Fruit fly (Drosophila melanogaster) whole organism, prepupa: Measurements from ENCODE around the gene CG17786.
A peak's percentile ranks its signal among the peaks of the same experiment; 100 is the strongest.

Experiments
- CG10631 ChIP-seq: fragments of 200-800 bp; sonication (Bioruptor generic); optimal IDR thresholded peaks from 2 replicates; lab custom pipeline; 2016; ENCODE audit warnings: missing biosample characterization, missing genetic modification characterization
- CG10669 ChIP-seq: fragments of 200-800 bp; sonication (Bioruptor generic); optimal IDR thresholded peaks from 3 replicates; lab custom pipeline; 2018; ENCODE audit warnings: missing biosample characterization, mild to moderate bottlenecking, missing genetic modification characterization, moderate library complexity
- CG11294 ChIP-seq: fragments of 200-800 bp; sonication (Bioruptor generic); IDR thresholded peaks from 2 replicates; pipeline ENCODE4 v1.3.6; 2022; ENCODE audit warnings: missing biosample characterization, missing genetic modification characterization
- CG11762 ChIP-seq: fragments of 200-800 bp; sonication (Bioruptor generic); optimal IDR thresholded peaks from 3 replicates; lab custom pipeline; 2016; ENCODE audit warnings: missing biosample characterization, missing genetic modification characterization; ENCODE audit not compliant: insufficient read depth
- CG15336 ChIP-seq: fragments of 200-800 bp; sonication (Bioruptor generic); IDR thresholded peaks from 2 replicates; pipeline ENCODE4 v1.3.6; 2022; ENCODE audit warnings: missing biosample characterization, missing genetic modification characterization
- CG1621 ChIP-seq: fragments of 200-800 bp; sonication (Bioruptor generic); optimal IDR thresholded peaks from 3 replicates; lab custom pipeline; 2018; ENCODE audit warnings: missing biosample characterization, mild to moderate bottlenecking, missing genetic modification characterization
- CG16779 ChIP-seq: fragments of 200-800 bp; sonication (Bioruptor generic); optimal IDR thresholded peaks from 3 replicates; lab custom pipeline; 2017; ENCODE audit warnings: missing biosample characterization, mild to moderate bottlenecking, missing genetic modification characterization
- CG3032 ChIP-seq: fragments of 200-800 bp; optimal IDR thresholded peaks from 2 replicates; lab custom pipeline; 2019; ENCODE audit warnings: missing biosample characterization, mild to moderate bottlenecking, missing genetic modification characterization, moderate library complexity
- CG31627 ChIP-seq: fragments of 200-800 bp; sonication (Bioruptor generic); optimal IDR thresholded peaks from 3 replicates; lab custom pipeline; 2016; ENCODE audit warnings: missing biosample characterization, missing genetic modification characterization
- CG32006 ChIP-seq: fragments of 200-800 bp; sonication (Bioruptor generic); optimal IDR thresholded peaks from 3 replicates; lab custom pipeline; 2017; ENCODE audit warnings: missing biosample characterization, mild to moderate bottlenecking, missing genetic modification characterization
- CG34406 ChIP-seq: fragments of 200-800 bp; sonication (Bioruptor generic); optimal IDR thresholded peaks from 3 replicates; lab custom pipeline; 2016; ENCODE audit warnings: missing biosample characterization, missing genetic modification characterization
- CG3919 ChIP-seq: fragments of 200-800 bp; sonication (Bioruptor generic); optimal IDR thresholded peaks from 3 replicates; lab custom pipeline; 2016; ENCODE audit warnings: missing biosample characterization, missing genetic modification characterization
- CG4318 ChIP-seq: fragments of 200-800 bp; sonication (Bioruptor generic); optimal IDR thresholded peaks from 3 replicates; lab custom pipeline; 2017; ENCODE audit warnings: missing biosample characterization, mild to moderate bottlenecking, missing genetic modification characterization
- CG6163 ChIP-seq: fragments of 200-800 bp; sonication (Bioruptor generic); IDR thresholded peaks from 3 replicates; pipeline ENCODE4 v1.3.6; 2022; ENCODE audit warnings: missing biosample characterization, missing genetic modification characterization
- CG6276 ChIP-seq: fragments of 200-800 bp; sonication (Bioruptor generic); optimal IDR thresholded peaks from 2 replicates; lab custom pipeline; 2017; ENCODE audit warnings: missing biosample characterization, mild to moderate bottlenecking, missing genetic modification characterization
- CG6792 ChIP-seq: fragments of 200-800 bp; sonication (Bioruptor generic); optimal IDR thresholded peaks from 3 replicates; lab custom pipeline; 2016; ENCODE audit warnings: missing biosample characterization, missing genetic modification characterization
- CG6854 ChIP-seq: fragments of 200-800 bp; sonication (Bioruptor generic); optimal IDR thresholded peaks from 2 replicates; lab custom pipeline; 2017; ENCODE audit warnings: missing biosample characterization, mild to moderate bottlenecking, missing genetic modification characterization
- CG7368 ChIP-seq: fragments of 200-800 bp; sonication (Bioruptor generic); optimal IDR thresholded peaks from 3 replicates; lab custom pipeline; 2016; ENCODE audit warnings: missing biosample characterization, missing genetic modification characterization
- CG8119 ChIP-seq: fragments of 200-800 bp; sonication (Bioruptor generic); IDR thresholded peaks from 3 replicates; pipeline ENCODE4 v1.3.6; 2022; ENCODE audit warnings: missing biosample characterization, missing genetic modification characterization
- CG8319 ChIP-seq: fragments of 200-800 bp; sonication (Bioruptor generic); optimal IDR thresholded peaks from 3 replicates; lab custom pipeline; 2016; ENCODE audit warnings: missing biosample characterization, missing genetic modification characterization
- CG8632 ChIP-seq: fragments of 200-800 bp; sonication (Bioruptor generic); optimal IDR thresholded peaks from 3 replicates; lab custom pipeline; 2016; ENCODE audit warnings: missing biosample characterization, missing genetic modification characterization
- CG9139 ChIP-seq: fragments of 200-800 bp; sonication (Bioruptor generic); optimal IDR thresholded peaks from 3 replicates; lab custom pipeline; 2017; ENCODE audit warnings: missing biosample characterization, mild to moderate bottlenecking, missing genetic modification characterization
- Eip75B ChIP-seq: fragments of 200-800 bp; sonication (Bioruptor generic); optimal IDR thresholded peaks from 3 replicates; lab custom pipeline; 2016; ENCODE audit warnings: missing biosample characterization, missing genetic modification characterization
- Eip78C ChIP-seq: fragments of 200-800 bp; sonication (Bioruptor generic); peaks from one replicate; lab custom pipeline; 2016; ENCODE audit warnings: missing biosample characterization, missing genetic modification characterization
- Eip93F ChIP-seq: fragments of 200-800 bp; sonication (Bioruptor generic); optimal IDR thresholded peaks from 2 replicates; lab custom pipeline; 2016; ENCODE audit warnings: missing biosample characterization, mild to moderate bottlenecking, missing genetic modification characterization
- Ets21C ChIP-seq: fragments of 200-800 bp; sonication (Bioruptor generic); optimal IDR thresholded peaks from 3 replicates; lab custom pipeline; 2016; ENCODE audit warnings: missing biosample characterization, missing genetic modification characterization
- Gug ChIP-seq: fragments of 200-800 bp; sonication (Bioruptor generic); IDR thresholded peaks from 2 replicates; pipeline ENCODE4 v1.3.6; 2022; ENCODE audit warnings: missing biosample characterization, missing genetic modification characterization
- Hr38 ChIP-seq: sonication (Bioruptor generic); optimal IDR thresholded peaks from 2 replicates; lab custom pipeline; 2016; ENCODE audit warnings: missing biosample characterization, missing genetic modification characterization
- Hr39 ChIP-seq: fragments of 200-800 bp; sonication (Bioruptor generic); optimal IDR thresholded peaks from 2 replicates; lab custom pipeline; 2016; ENCODE audit warnings: missing biosample characterization, missing genetic modification characterization
- Hr4 ChIP-seq: fragments of 200-800 bp; sonication (Bioruptor generic); optimal IDR thresholded peaks from 3 replicates; lab custom pipeline; 2016; ENCODE audit warnings: missing biosample characterization, missing genetic modification characterization
- Lpt ChIP-seq: fragments of 200-800 bp; sonication (Bioruptor generic); optimal IDR thresholded peaks from 3 replicates; lab custom pipeline; 2016; ENCODE audit warnings: missing biosample characterization, missing genetic modification characterization
- OdsH ChIP-seq: fragments of 200-800 bp; sonication (Bioruptor generic); optimal IDR thresholded peaks from 3 replicates; lab custom pipeline; 2016; ENCODE audit warnings: missing biosample characterization, missing genetic modification characterization
- Smox ChIP-seq: fragments of 200-800 bp; sonication (Bioruptor generic); optimal IDR thresholded peaks from 3 replicates; lab custom pipeline; 2016; ENCODE audit warnings: missing biosample characterization, missing genetic modification characterization
- Sox102F ChIP-seq: fragments of 200-800 bp; sonication (Bioruptor generic); optimal IDR thresholded peaks from 2 replicates; lab custom pipeline; 2016; ENCODE audit warnings: missing biosample characterization, mild to moderate bottlenecking, missing genetic modification characterization
- Sox15 ChIP-seq: fragments of 200-800 bp; sonication (Bioruptor generic); optimal IDR thresholded peaks from 3 replicates; lab custom pipeline; 2016; ENCODE audit warnings: missing biosample characterization, missing genetic modification characterization
- achi ChIP-seq: fragments of 200-800 bp; sonication (Bioruptor generic); optimal IDR thresholded peaks from 3 replicates; lab custom pipeline; 2016; ENCODE audit warnings: missing biosample characterization, missing genetic modification characterization
- acj6 ChIP-seq: fragments of 200-800 bp; sonication (Bioruptor generic); optimal IDR thresholded peaks from 3 replicates; lab custom pipeline; 2016; ENCODE audit warnings: missing biosample characterization, missing genetic modification characterization
- cyc ChIP-seq: fragments of 200-800 bp; sonication (Bioruptor generic); optimal IDR thresholded peaks from 3 replicates; lab custom pipeline; 2016; ENCODE audit warnings: missing biosample characterization, missing genetic modification characterization
- dac ChIP-seq: fragments of 200-800 bp; sonication (Bioruptor generic); optimal IDR thresholded peaks from 2 replicates; lab custom pipeline; 2017; ENCODE audit warnings: missing biosample characterization, mild to moderate bottlenecking, missing genetic modification characterization
- esn ChIP-seq: fragments of 200-800 bp; sonication (Bioruptor generic); optimal IDR thresholded peaks from 2 replicates; lab custom pipeline; 2016; ENCODE audit warnings: missing biosample characterization, mild to moderate bottlenecking, missing genetic modification characterization, moderate library complexity
- fd59A ChIP-seq: fragments of 200-800 bp; sonication (Bioruptor generic); optimal IDR thresholded peaks from 2 replicates; lab custom pipeline; 2017; ENCODE audit warnings: missing biosample characterization, mild to moderate bottlenecking, missing genetic modification characterization, missing genetic modification reagents
- fd85E ChIP-seq: fragments of 200-800 bp; sonication (Bioruptor generic); optimal IDR thresholded peaks from 3 replicates; lab custom pipeline; 2016; ENCODE audit warnings: missing biosample characterization, missing genetic modification characterization
- fkh ChIP-seq: fragments of 200-800 bp; sonication (Bioruptor generic); optimal IDR thresholded peaks from 3 replicates; lab custom pipeline; 2017; ENCODE audit warnings: missing biosample characterization, mild to moderate bottlenecking, missing genetic modification characterization, moderate library complexity
- net ChIP-seq: fragments of 200-800 bp; sonication (Bioruptor generic); optimal IDR thresholded peaks from 3 replicates; lab custom pipeline; 2016; ENCODE audit warnings: missing biosample characterization, missing genetic modification characterization
- pdm3 ChIP-seq: fragments of 200-800 bp; sonication (Bioruptor generic); optimal IDR thresholded peaks from 3 replicates; lab custom pipeline; 2016; ENCODE audit warnings: missing biosample characterization, missing genetic modification characterization
- salr ChIP-seq, 2 experiments: fragments of 200-800 bp; sonication (Bioruptor generic); optimal IDR thresholded peaks; 3 replicates each; lab custom pipeline; 2016 to 2018; ENCODE audit warnings: missing biosample characterization in 2 of 2, missing genetic modification characterization in 2 of 2, mild to moderate bottlenecking in 1 of 2
- spab ChIP-seq: fragments of 200-800 bp; sonication (Bioruptor generic); optimal IDR thresholded peaks from 2 replicates; lab custom pipeline; 2017; ENCODE audit warnings: missing biosample characterization, mild to moderate bottlenecking, missing genetic modification characterization, missing genetic modification reagents
- ss ChIP-seq, 2 experiments: fragments of 200-800 bp; sonication (Bioruptor generic); optimal IDR thresholded peaks; 2 replicates in 1 of 2; 3 replicates in 1 of 2; lab custom pipeline; 2017 to 2018; ENCODE audit warnings: mild to moderate bottlenecking in 2 of 2, missing biosample characterization in 2 of 2, missing genetic modification characterization in 2 of 2, moderate library complexity in 1 of 2
- svp ChIP-seq: fragments of 200-800 bp; sonication (Bioruptor generic); peaks from one replicate; lab custom pipeline; 2016; ENCODE audit warnings: missing biosample characterization, missing genetic modification characterization
- topi ChIP-seq: fragments of 200-800 bp; sonication (Bioruptor generic); optimal IDR thresholded peaks from 3 replicates; lab custom pipeline; 2016; ENCODE audit warnings: missing biosample characterization, missing genetic modification characterization
- vri ChIP-seq: fragments of 200-800 bp; sonication (Bioruptor generic); optimal IDR thresholded peaks from 3 replicates; lab custom pipeline; 2016; ENCODE audit warnings: missing biosample characterization, mild to moderate bottlenecking, missing genetic modification characterization

Gene CG17786

DNA sequence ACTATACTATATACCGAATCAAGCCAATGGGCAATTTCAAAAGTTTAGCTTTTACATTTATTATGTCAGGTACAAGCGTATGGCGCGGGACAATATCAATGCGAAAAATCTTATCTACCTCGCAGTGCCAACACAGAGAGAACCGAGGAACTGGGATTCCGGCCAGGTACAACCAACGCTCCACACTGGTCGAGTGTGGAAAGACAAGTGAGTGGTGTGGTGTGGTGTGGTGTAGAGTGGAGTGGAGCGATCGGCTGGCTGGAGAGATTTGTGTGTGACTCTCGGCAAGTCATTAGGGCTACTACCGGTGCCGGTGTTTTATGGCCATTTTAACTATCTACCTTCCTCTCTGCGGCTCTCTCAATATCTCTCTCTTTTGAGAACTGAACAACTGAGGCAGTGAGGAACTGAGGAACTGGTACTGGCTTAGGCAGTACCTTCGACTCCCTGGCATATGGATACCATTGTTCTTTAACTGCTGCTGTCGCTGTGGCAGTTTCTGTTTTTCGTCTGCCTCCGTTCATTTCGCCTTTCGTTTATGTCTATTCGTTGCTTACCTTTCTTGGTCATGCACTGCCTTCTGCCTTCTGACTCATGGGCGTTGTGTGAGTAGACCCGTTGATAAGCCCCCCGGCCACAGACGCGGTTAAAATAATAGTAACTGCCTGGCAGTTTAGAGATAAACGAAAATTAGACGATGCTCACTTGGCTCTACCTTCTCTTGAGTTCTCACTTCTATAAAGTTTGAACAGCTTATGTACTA, 40.9 kb upstream of the CG17786 start:
- peak; percentile 85 to 97 for TF ChIP-seq salr (GFP tag; optimal IDR thresholded peaks at IDR 0.05; lab: Kevin White, UChicago)
- TF ChIP-seq CG4318 (GFP tag; lab: Kevin White, UChicago): no peak
- peak; percentile 95 for TF ChIP-seq spab (GFP tag; lab: Kevin White, UChicago)
- TF ChIP-seq CG9139 (GFP tag; lab: Kevin White, UChicago): peak; percentile 90
- peak; percentile 97 for TF ChIP-seq CG10669 (GFP tag; lab: Kevin White, UChicago)
- TF ChIP-seq CG6792 (GFP tag; lab: Kevin White, UChicago): peak; percentile 96
- TF ChIP-seq CG1621 (tag; lab: Kevin White, UChicago): peak; percentile 97
- peak; percentile 97 for TF ChIP-seq CG3032 (tag; lab: Kevin White, UChicago)
- TF ChIP-seq vri: peak; percentile 88
- TF ChIP-seq CG11294 (GFP tag; lab: Robert Waterston, UW): peak; percentile 87
- TF ChIP-seq OdsH: peak; percentile 94
- TF ChIP-seq pdm3 (GFP tag; lab: Kevin White, UChicago): peak; percentile 96
- peak; percentile 96 for TF ChIP-seq acj6
- TF ChIP-seq CG6854 (GFP tag; lab: Kevin White, UChicago): peak; percentile 78
- peak; percentile 84 for TF ChIP-seq CG16779 (tag; lab: Kevin White, UChicago)
- peak; percentile 96 for TF ChIP-seq esn (GFP tag; lab: Kevin White, UChicago)
- TF ChIP-seq CG34406: peak; percentile 93
- peak; percentile 95 for TF ChIP-seq CG10631 (GFP tag; lab: Kevin White, UChicago)
- peak; percentile 98 for TF ChIP-seq svp (GFP tag; lab: Kevin White, UChicago)
- TF ChIP-seq Eip78C (GFP tag; lab: Kevin White, UChicago): peak; percentile 98
- peak; percentile 96 for TF ChIP-seq CG7368 (GFP tag; lab: Kevin White, UChicago)
- peak; percentile 82 for TF ChIP-seq fd85E
- TF ChIP-seq ss (GFP tag; optimal IDR thresholded peaks at IDR 0.05; lab: Kevin White, UChicago): peak; percentile 93 to 96
- peak; percentile 93 for TF ChIP-seq CG31627 (GFP tag; lab: Kevin White, UChicago)
- TF ChIP-seq Gug: peak; percentile 90
- peak; percentile 94 for TF ChIP-seq topi (GFP tag; lab: Kevin White, UChicago)
- TF ChIP-seq CG8319 (GFP tag; lab: Kevin White, UChicago): peak; percentile 93
- TF ChIP-seq Hr4: peak; percentile 90
- peak; percentile 89 for TF ChIP-seq CG11762 (GFP tag; lab: Kevin White, UChicago)
- TF ChIP-seq Ets21C (GFP tag; lab: Kevin White, UChicago): peak; percentile 91
- no peak for TF ChIP-seq Hr38 (GFP tag; lab: Kevin White, UChicago)
- TF ChIP-seq dac (GFP tag; lab: Kevin White, UChicago): peak; percentile 69
- TF ChIP-seq CG15336 (GFP tag; lab: Robert Waterston, UW): peak; percentile 87
- peak; percentile 93 for TF ChIP-seq cyc (GFP tag; lab: Kevin White, UChicago)
- TF ChIP-seq Lpt: peak; percentile 89
- peak; percentile 88 for TF ChIP-seq CG8119 (GFP tag; lab: Robert Waterston, UW)
- TF ChIP-seq CG3919 (GFP tag; lab: Kevin White, UChicago): peak; percentile 96
- TF ChIP-seq fkh: peak; percentile 74
- peak; percentile 94 for TF ChIP-seq achi
- peak; percentile 97 for TF ChIP-seq Eip75B (GFP tag; lab: Kevin White, UChicago)
- peak; percentile 95 for TF ChIP-seq net (GFP tag; lab: Kevin White, UChicago)
- no peak for TF ChIP-seq CG6276 (GFP tag; lab: Kevin White, UChicago)
- TF ChIP-seq fd59A: peak; percentile 97
- peak; percentile 92 for TF ChIP-seq Smox (GFP tag; lab: Kevin White, UChicago)
- TF ChIP-seq Sox102F (GFP tag; lab: Kevin White, UChicago): peak; percentile 93
- peak; percentile 95 for TF ChIP-seq Hr39 (GFP tag; lab: Kevin White, UChicago)
- peak; percentile 82 for TF ChIP-seq Eip93F (GFP tag; lab: Kevin White, UChicago)
- peak; percentile 96 for TF ChIP-seq CG8632 (GFP tag; lab: Kevin White, UChicago)
- TF ChIP-seq Sox15 (GFP tag; lab: Kevin White, UChicago): peak; percentile 93
- peak; percentile 95 for TF ChIP-seq CG6163
- peak; percentile 88 for TF ChIP-seq CG32006
